Worm (Caenorhabditis elegans) whole organism, L4/young adult: ENCODE measurements around the gene msp-152.
"Not testable (repeated sequence)": the region's sequence is repeated elsewhere in the genome, so short reads cannot be mapped to it uniquely, and the experiment has no call there.

Experiments
- W03F9.2 ChIP-seq: fragments of 150-350 bp; optimal IDR thresholded peaks from 2 replicates; lab custom pipeline; 2014; ENCODE audit warnings: missing biosample characterization, missing genetic modification characterization
- dao-5 ChIP-seq: sonication (generic microtip); optimal IDR thresholded peaks from 2 replicates; lab custom pipeline; 2016; ENCODE audit warnings: missing genotype, missing genetic modification characterization, moderate library complexity, missing compliant biosample characterization
- him-1 ChIP-seq: sonication (generic microtip); optimal IDR thresholded peaks from 2 replicates; lab custom pipeline; 2016; ENCODE audit warnings: missing genotype, missing genetic modification reagents, missing genetic modification characterization, missing compliant biosample characterization

Gene msp-152

DNA sequence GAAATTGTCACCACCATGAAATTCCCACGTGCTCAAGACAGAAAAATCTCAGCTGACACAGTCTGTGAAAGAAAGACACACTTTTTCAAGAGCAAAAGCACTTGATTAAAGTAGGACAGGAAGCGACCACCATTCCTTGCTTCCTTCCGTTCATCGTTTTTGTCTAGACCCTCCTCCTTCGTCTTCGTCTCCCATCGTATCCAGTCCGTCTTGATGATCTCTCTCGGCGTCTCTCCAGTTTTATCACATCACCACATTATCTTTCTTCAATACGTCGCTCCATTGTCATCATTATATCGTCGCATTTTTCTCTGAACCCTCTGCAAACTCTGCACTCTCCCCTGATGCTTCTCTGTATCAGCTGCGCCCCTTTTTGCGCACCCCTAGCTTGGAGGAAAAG, 24.7 kb upstream of the msp-152 start:
- TF ChIP-seq him-1 (tag; lab: Kevin White, UChicago) (no peak), dao-5 (tag; lab: Kevin White, UChicago) (no peak), W03F9.2 (tag; lab: Kevin White, UChicago) (no peak)

DNA sequence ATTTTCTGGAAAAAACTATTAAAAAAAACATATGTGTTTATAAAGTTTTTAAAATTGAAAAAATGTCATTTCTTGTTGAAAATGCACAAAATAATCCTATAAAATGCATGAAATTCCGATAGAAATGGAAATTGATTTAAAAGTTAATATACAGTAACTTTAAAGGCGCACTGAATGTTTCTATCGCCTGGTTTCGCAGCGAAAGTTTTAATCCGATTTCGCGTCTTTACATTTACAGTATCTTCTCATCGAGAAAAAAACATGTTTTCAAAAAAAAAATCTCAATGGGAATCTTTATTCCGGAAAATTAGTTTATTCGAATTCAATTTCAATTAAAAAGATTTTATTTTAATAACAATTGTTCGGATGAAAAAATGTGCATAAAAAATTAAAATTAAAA, 18.6 kb upstream of the msp-152 start, which contains the start of gene R05F9.11:
Gene R05F9.11, minus strand, starts transcription at position 5 of the 400 bp plus-strand sequence.
- TF ChIP-seq him-1 (tag; lab: Kevin White, UChicago) (no peak), W03F9.2 (tag; lab: Kevin White, UChicago) (no peak), dao-5 (tag; lab: Kevin White, UChicago) (no peak)

DNA sequence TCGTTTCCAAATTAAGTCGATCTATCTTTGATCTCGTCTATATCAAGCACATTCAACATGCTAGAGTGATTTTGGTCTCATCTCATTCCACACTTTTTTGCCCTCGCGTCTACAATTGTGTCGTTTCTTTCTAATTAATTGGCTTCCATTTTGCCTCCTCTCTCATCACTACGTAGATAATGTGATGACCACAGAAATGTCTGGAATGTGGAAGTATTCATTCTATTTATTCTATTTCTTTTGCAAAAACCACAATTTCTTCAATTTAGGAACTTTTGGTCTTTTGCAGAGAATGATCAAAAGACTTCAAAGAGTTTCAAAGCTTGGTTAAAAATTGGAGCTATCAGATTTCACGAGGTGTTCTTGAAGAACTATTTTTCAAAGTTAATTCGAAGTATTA, 17.3 kb upstream of the msp-152 start:
- TF ChIP-seq dao-5 (tag; lab: Kevin White, UChicago) (no peak), him-1 (tag; lab: Kevin White, UChicago) (no peak), W03F9.2 (tag; lab: Kevin White, UChicago) (no peak)

DNA sequence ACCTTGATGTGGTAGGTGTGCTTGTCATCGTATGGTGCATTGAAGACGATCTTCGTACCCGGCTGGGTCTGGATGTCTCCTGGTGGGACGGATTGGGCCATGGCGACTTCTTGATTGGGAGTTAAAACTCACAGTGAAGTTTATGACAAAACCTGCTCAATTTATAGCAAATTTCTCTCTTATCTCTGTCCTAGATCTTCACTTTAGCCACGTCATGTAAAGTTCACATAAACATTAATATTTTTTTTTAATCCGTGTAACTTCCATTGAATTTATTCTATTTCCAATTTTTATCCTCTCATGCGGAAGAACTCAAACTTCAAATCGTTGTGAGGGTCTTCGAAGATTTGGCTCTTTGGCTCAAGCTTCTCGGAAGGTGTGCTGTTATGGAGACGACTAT, 16.4 kb upstream of the msp-152 start, which contains the start of gene msp-31:
Gene msp-31, minus strand, starts transcription at position 101 of the 400 bp plus-strand sequence.
- TF ChIP-seq him-1, W03F9.2, dao-5 (tag; lab: Kevin White, UChicago): not testable (repeated sequence)

DNA sequence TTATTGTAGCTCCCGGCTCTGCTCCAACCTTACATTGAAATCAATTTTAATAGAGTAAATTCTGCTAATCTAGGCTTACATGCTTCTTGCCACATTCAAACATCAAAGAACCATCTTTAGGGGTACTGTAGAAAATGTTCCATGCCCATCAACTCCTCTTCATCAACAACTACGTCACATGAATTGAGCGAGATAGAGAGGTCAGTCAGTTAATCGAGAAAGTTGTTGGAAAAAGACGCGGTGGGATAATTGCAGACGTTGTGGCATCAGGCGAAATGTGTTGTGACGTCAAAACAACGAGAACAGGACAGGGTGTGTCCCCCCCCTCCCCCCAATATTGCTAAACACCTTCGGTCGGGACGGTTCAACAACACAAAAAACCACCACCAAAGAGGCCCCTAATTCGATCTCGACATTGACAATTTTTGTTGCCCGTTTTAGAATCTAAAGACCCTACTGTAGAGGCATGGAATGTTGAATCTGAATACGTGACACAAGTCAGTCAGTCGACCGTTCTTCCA, 14.3 kb upstream of the msp-152 start:
- no peak for TF ChIP-seq him-1 (tag; lab: Kevin White, UChicago)
- TF ChIP-seq W03F9.2 (tag; lab: Kevin White, UChicago) = no peak
- no peak for TF ChIP-seq dao-5 (tag; lab: Kevin White, UChicago)

DNA sequence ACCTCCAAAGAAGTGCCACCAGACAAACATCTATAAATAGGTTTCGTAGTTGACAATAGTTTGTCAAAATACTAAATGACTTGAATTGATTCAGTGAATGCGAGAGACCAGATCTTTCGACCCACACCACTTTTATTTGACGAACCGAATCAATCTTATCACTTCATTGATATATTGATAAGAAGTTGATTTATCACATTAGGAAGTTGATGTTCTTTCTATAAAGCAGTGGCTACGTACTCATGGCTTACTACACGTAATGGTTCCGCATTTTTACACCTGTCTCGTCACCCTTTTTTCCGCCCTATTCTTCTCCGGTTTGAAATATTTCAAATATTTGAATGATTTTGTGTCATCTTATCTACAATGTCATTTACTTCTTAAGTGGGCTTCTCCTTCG, 12.2 kb upstream of the msp-152 start:
- TF ChIP-seq dao-5 (tag; lab: Kevin White, UChicago) (no peak), W03F9.2 (tag; lab: Kevin White, UChicago) (no peak), him-1 (tag; lab: Kevin White, UChicago) (no peak)

DNA sequence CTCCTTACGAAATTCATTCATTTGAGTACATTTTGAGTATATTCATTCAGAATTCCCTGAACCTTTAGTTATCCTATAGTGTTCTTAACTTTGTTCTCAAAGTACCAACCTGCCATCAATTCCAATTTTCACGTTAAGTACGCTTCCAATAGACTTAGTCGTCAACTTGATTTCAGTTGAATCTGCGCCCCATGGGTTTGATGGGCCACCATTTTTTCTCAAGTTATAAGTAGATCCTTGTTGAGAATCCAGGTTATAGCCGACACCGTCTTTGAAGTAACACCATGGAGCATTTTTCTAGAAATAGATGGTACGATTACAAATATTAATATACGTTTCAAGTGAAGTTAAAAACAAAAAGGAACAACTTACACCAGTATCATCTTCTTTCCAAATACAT, 8.1 kb upstream of the msp-152 start:
- TF ChIP-seq W03F9.2 (tag; lab: Kevin White, UChicago) (no peak), him-1 (tag; lab: Kevin White, UChicago) (no peak), dao-5 (tag; lab: Kevin White, UChicago) (no peak)

DNA sequence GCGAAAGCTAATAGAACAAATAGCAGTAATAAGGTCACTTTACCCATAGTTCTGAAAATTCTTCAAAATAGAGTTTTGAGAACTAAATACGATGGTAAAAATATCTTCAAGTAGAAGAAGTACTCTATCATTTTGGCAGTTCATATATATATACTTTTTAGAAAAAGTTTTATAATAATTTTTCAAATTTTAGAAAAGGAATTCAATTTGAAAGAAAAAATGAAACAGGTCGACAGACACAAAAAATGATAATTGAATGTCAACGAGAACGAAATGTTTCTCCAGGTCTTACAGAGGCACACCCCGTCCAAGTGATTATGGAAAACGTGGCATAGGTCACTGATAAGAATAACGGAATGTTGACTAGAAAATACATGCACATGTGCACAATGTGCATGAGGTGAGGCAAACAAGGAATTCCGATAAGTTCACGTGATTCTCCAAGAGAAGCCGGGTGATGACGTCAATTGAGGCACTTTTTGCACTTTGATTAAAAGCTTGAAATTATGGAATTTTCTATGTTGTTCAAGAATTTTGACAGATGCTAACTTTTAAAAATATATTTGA, 7.5 kb upstream of the msp-152 start, which contains the start of gene aagr-2:
Gene aagr-2, minus strand, starts transcription at position 51 of the 567 bp plus-strand sequence.
- no peak for TF ChIP-seq dao-5 (tag; lab: Kevin White, UChicago)
- no peak for TF ChIP-seq him-1 (tag; lab: Kevin White, UChicago)
- TF ChIP-seq W03F9.2 (tag; lab: Kevin White, UChicago) = no peak

DNA sequence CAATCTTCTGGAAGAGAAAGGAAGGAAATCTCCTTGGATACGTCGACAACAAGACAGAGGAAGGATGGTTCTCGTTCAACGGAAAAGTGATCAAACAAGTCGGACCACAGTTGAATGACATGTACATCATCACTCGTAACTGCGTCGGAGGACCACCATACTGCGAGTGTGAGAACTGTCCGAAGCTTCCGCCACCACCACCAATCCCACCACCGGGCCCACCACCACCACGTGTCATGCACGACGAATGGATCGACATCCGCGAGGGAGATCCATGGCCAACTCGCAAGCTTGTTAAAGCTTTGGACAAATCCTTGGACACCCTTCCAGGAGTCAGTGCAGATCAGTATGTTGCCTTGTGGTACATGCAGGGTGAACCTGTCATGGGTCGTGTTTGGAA, 1.5 kb upstream of the msp-152 start:
- no peak for TF ChIP-seq him-1 (tag; lab: Kevin White, UChicago)

DNA sequence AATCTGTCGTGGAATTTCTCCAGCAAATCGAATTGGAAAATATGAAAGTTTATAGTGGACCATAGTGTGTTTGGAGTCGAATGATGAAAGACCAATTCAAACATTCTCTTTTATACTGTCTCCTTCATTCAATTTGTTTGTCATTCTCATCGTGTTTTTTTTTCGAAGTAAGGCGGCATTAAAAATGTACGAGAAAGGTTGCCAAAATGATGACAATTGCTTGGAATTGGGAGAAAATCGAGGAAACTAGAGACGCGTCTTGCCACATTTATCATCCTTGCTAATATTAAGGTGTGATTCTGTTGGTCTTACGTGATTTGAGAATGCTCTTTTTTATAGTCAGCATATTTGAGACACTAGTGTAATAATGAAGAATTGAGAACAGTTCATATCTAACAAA, 2.1 kb downstream of the msp-152 start, which contains the start of gene gst-30:
Gene gst-30, minus strand, starts transcription at position 101 of the 400 bp plus-strand sequence.
- no peak for TF ChIP-seq dao-5 (tag; lab: Kevin White, UChicago)

DNA sequence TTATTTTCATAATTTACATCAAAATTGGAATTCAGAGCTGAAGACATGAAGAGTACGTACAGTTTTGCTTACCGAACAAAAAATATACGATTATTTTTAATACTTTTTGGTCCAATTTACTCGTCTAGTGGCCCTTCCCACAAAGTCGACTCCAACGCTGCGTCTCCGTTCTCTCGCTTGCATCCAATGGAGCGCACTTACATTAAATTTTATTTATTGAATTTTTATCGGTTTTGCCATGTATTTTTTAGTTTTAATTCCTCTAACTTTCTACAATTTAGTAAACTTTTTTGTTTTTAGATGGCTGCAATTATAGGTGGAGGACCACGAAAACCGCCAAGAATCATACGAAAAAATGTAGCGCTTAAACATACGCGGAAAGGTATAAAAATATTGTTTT, 2.7 kb downstream of the msp-152 start, which contains the start of gene ZK546.5:
Gene ZK546.5, plus strand, starts transcription at position 301 of the 400 bp plus-strand sequence.
- TF ChIP-seq dao-5 (tag; lab: Kevin White, UChicago) (no peak), him-1 (tag; lab: Kevin White, UChicago) (no peak), W03F9.2 (tag; lab: Kevin White, UChicago) (no peak)

DNA sequence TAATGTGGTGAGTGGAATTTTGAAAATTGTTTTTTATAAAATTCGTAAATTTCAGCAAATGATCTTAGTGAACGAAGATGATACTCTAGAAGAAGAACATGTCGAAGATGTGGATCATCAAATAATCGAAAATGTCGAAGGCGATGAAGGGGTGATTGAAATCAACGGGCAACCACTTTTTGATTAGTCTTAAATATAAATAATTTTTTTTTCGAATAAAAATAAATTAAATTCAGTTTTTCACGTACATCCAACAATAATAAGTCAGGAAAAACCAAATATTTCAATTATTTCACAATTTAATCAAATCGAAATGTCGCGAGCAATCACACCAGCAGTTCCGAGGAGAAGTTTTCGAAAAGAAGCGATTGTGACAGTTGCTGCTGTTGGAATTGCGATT, 4.9 kb downstream of the msp-152 start, which contains the start of gene ZK546.4:
Gene ZK546.4, plus strand, starts transcription at position 301 of the 400 bp plus-strand sequence.
- no peak for TF ChIP-seq W03F9.2 (tag; lab: Kevin White, UChicago)

DNA sequence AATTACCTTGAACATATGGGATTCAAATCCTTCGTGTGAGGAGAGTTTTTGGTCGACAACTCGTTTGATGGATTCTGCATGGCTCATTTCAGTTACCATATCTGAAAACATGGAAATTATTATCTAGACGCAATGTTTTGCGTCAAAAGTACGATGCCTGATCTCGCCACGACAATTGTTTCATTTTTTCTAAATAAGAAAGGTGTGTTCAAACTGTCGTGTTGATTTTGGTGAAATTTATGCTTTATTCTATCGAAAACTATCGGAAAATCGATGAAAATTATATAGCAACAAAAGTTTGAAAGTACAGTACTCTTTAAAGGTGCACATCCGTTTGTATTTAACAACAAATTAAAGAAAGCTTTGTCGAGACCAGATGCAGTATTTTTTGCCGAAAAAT, 8.2 kb downstream of the msp-152 start, which contains the start of gene cblc-1:
Gene cblc-1, minus strand, starts transcription at position 101 of the 400 bp plus-strand sequence.
- TF ChIP-seq W03F9.2 (tag; lab: Kevin White, UChicago) (no peak), dao-5 (tag; lab: Kevin White, UChicago) (no peak), him-1 (tag; lab: Kevin White, UChicago) (no peak)
